Worm (Caenorhabditis elegans) whole organism, mixed stage, embryonic: ENCODE measurements around the gene K09C8.7.

Source experiments
- M03D4.4 ChIP-seq: sonication (generic microtip); optimal IDR thresholded peaks from 2 replicates; lab custom pipeline; 2017; ENCODE audit warnings: mild to moderate bottlenecking, missing genetic modification characterization, missing compliant biosample characterization
- drap-1 ChIP-seq: fragments of 200-800 bp; sonication (Bioruptor generic); optimal IDR thresholded peaks from 3 replicates; lab custom pipeline; 2018; ENCODE audit warnings: mild to moderate bottlenecking, missing genetic modification characterization, missing compliant biosample characterization
- elt-1 ChIP-seq: sonication (generic microtip); optimal IDR thresholded peaks from 2 replicates; lab custom pipeline; 2017; ENCODE audit warnings: missing genetic modification characterization, mild to moderate bottlenecking, missing compliant biosample characterization, antibody characterized with exemption, moderate library complexity, borderline replicate concordance; ENCODE audit not compliant: insufficient read depth
- elt-3 ChIP-seq: fragments of 150-350 bp; optimal IDR thresholded peaks from 2 replicates; lab custom pipeline; 2014; ENCODE audit warnings: missing biosample characterization, missing genetic modification characterization
- ham-2 ChIP-seq: fragments of 200-800 bp; sonication (Bioruptor generic); optimal IDR thresholded peaks from 2 replicates; lab custom pipeline; 2018; ENCODE audit warnings: mild to moderate bottlenecking, missing genetic modification characterization, missing compliant biosample characterization
- nhr-2 ChIP-seq: fragments of 150-350 bp; optimal IDR thresholded peaks from 2 replicates; lab custom pipeline; 2014; ENCODE audit warnings: missing biosample characterization, missing genetic modification characterization
- nhr-237 ChIP-seq: fragments of 150-350 bp; optimal IDR thresholded peaks from 2 replicates; lab custom pipeline; 2014; ENCODE audit warnings: missing biosample characterization, missing genetic modification characterization
- nhr-28 ChIP-seq: fragments of 150-350 bp; optimal IDR thresholded peaks from 2 replicates; lab custom pipeline; 2014; ENCODE audit warnings: missing biosample characterization, missing genetic modification characterization
- nhr-76 ChIP-seq: sonication (generic microtip); optimal IDR thresholded peaks from 2 replicates; lab custom pipeline; 2017; ENCODE audit warnings: missing biosample characterization, missing genetic modification characterization
- unc-62 ChIP-seq: fragments of 150-350 bp; optimal IDR thresholded peaks from 2 replicates; lab custom pipeline; 2014; ENCODE audit warnings: missing biosample characterization, missing genetic modification reagents, missing genetic modification characterization
- ztf-11 ChIP-seq: fragments of 150-350 bp; optimal IDR thresholded peaks from 2 replicates; lab custom pipeline; 2014; ENCODE audit warnings: missing biosample characterization, missing genetic modification characterization

- no peak for TF ChIP-seq elt-3
- TF ChIP-seq nhr-2 = no peak
- TF ChIP-seq drap-1 (GFP tag; lab: Kevin White, UChicago) = no peak
- TF ChIP-seq ztf-11 (tag; lab: Kevin White, UChicago) = no peak
- TF ChIP-seq M03D4.4 = no peak
- TF ChIP-seq unc-62 (GFP tag; lab: Kevin White, UChicago) = no peak
- TF ChIP-seq nhr-76 (tag; lab: Kevin White, UChicago) = no peak
- no peak for TF ChIP-seq nhr-28 (tag; lab: Kevin White, UChicago)
- no peak for TF ChIP-seq nhr-237
- no peak for TF ChIP-seq ham-2 (GFP tag; lab: Kevin White, UChicago)
- no peak for TF ChIP-seq elt-1 (tag; lab: Kevin White, UChicago)
These were observed at the start of gene K09C8.7 for ce11 chrX:10951168-10951567.
